Fruit fly (Drosophila melanogaster) whole organism, embryonic: ENCODE results near the gene Vm34Ca.

Experiments used
- B-H1 ChIP-seq: fragments of 200-800 bp; sonication (Bioruptor generic); IDR thresholded peaks from 3 replicates; pipeline ENCODE4 v1.3.6; 2022; ENCODE audit warnings: missing biosample characterization, missing genetic modification characterization
- Bgb ChIP-seq: fragments of 200-800 bp; sonication (Bioruptor generic); IDR thresholded peaks from 2 replicates; pipeline ENCODE4 v1.3.6; 2022; ENCODE audit warnings: missing biosample characterization, missing genetic modification characterization; ENCODE audit not compliant: partially characterized antibody
- CG10147 ChIP-seq: fragments of 200-800 bp; sonication (Bioruptor generic); optimal IDR thresholded peaks from 2 replicates; lab custom pipeline; 2019; ENCODE audit warnings: missing biosample characterization, mild to moderate bottlenecking, missing genetic modification characterization, moderate library complexity
- CG11695 ChIP-seq: fragments of 200-800 bp; sonication (Bioruptor generic); IDR thresholded peaks from 3 replicates; pipeline ENCODE4 v1.3.6; 2022; ENCODE audit warnings: missing biosample characterization, missing genetic modification characterization
- CG12299 ChIP-seq: fragments of 200-800 bp; sonication (Bioruptor generic); optimal IDR thresholded peaks from 2 replicates; lab custom pipeline; 2018; ENCODE audit warnings: missing biosample characterization, mild to moderate bottlenecking, missing genetic modification characterization
- CG1233 ChIP-seq: fragments of 200-800 bp; sonication (Bioruptor generic); optimal IDR thresholded peaks from 4 replicates; lab custom pipeline; 2018; ENCODE audit warnings: missing biosample characterization, mild to moderate bottlenecking, missing genetic modification characterization
- CG13296 ChIP-seq: fragments of 200-800 bp; sonication (Bioruptor generic); optimal IDR thresholded peaks from 3 replicates; lab custom pipeline; 2018; ENCODE audit warnings: missing biosample characterization, mild to moderate bottlenecking, missing genetic modification characterization
- CG14050 ChIP-seq: fragments of 200-800 bp; sonication (Bioruptor generic); IDR thresholded peaks from 3 replicates; pipeline ENCODE4 v1.3.6; 2022; ENCODE audit warnings: missing biosample characterization, missing genetic modification characterization
- CG15011 ChIP-seq: fragments of 200-800 bp; sonication (Bioruptor generic); optimal IDR thresholded peaks from 3 replicates; lab custom pipeline; 2018; ENCODE audit warnings: missing biosample characterization, mild to moderate bottlenecking, missing genetic modification characterization
- CG15269 ChIP-seq: fragments of 200-800 bp; sonication (Bioruptor generic); optimal IDR thresholded peaks from 2 replicates; lab custom pipeline; 2018; ENCODE audit warnings: missing biosample characterization, mild to moderate bottlenecking, missing genetic modification characterization, moderate library complexity
- CG15514 ChIP-seq: fragments of 200-800 bp; sonication (Bioruptor generic); optimal IDR thresholded peaks from 3 replicates; lab custom pipeline; 2017; ENCODE audit warnings: missing biosample characterization, missing genetic modification characterization, mild to moderate bottlenecking, moderate library complexity, missing genetic modification reagents
- CG17328 ChIP-seq: fragments of 200-800 bp; sonication (Bioruptor generic); IDR thresholded peaks from 2 replicates; pipeline ENCODE4 v1.3.6; 2022; ENCODE audit warnings: missing biosample characterization, missing genetic modification characterization
- CG17385 ChIP-seq: fragments of 200-800 bp; sonication (Bioruptor generic); optimal IDR thresholded peaks from 3 replicates; lab custom pipeline; 2018; ENCODE audit warnings: missing biosample characterization, mild to moderate bottlenecking, missing genetic modification characterization
- CG18476 ChIP-seq: fragments of 200-800 bp; sonication (Bioruptor generic); optimal IDR thresholded peaks from 2 replicates; lab custom pipeline; 2016; ENCODE audit warnings: missing biosample characterization, mild to moderate bottlenecking, missing genetic modification characterization
- CG18599 ChIP-seq: fragments of 200-800 bp; sonication (Bioruptor generic); optimal IDR thresholded peaks from 3 replicates; lab custom pipeline; 2017; ENCODE audit warnings: missing biosample characterization, missing genetic modification characterization, mild to moderate bottlenecking, moderate library complexity, missing genetic modification reagents
- CG31224 ChIP-seq: fragments of 200-800 bp; sonication (Bioruptor generic); IDR thresholded peaks from 2 replicates; pipeline ENCODE4 v1.3.6; 2022; ENCODE audit warnings: missing biosample characterization, missing genetic modification characterization
- CG34422 ChIP-seq: fragments of 200-800 bp; sonication (Bioruptor generic); IDR thresholded peaks from 3 replicates; pipeline ENCODE4 v1.3.6; 2022; ENCODE audit warnings: missing biosample characterization, missing genetic modification characterization
- CG4328 ChIP-seq: fragments of 200-800 bp; sonication (Bioruptor generic); optimal IDR thresholded peaks from 3 replicates; lab custom pipeline; 2017; ENCODE audit warnings: missing biosample characterization, missing genetic modification reagents, missing genetic modification characterization
- CG4854 ChIP-seq: fragments of 200-800 bp; sonication (Bioruptor generic); optimal IDR thresholded peaks from 2 replicates; lab custom pipeline; 2016; ENCODE audit warnings: missing biosample characterization, missing genetic modification characterization, inconsistent platforms
- CG6813 ChIP-seq: fragments of 200-800 bp; sonication (Bioruptor generic); optimal IDR thresholded peaks from 2 replicates; lab custom pipeline; 2017; ENCODE audit warnings: missing biosample characterization, missing genetic modification characterization, mild to moderate bottlenecking, moderate library complexity, missing genetic modification reagents
- CG8290 ChIP-seq, 3 experiments: fragments of 200-800 bp; sonication (Bioruptor generic); optimal IDR thresholded peaks; 2 replicates each; lab custom pipeline; 2016 to 2019; ENCODE audit warnings: missing biosample characterization in 3 of 3, missing genetic modification characterization in 3 of 3, mild to moderate bottlenecking in 2 of 3, moderate library complexity in 1 of 3
- CG8944 ChIP-seq: fragments of 200-800 bp; sonication (Bioruptor generic); optimal IDR thresholded peaks from 3 replicates; lab custom pipeline; 2016; ENCODE audit warnings: missing biosample characterization, missing genetic modification characterization
- Camta ChIP-seq: fragments of 200-800 bp; sonication (Bioruptor generic); optimal IDR thresholded peaks from 2 replicates; lab custom pipeline; 2016; ENCODE audit warnings: missing biosample characterization, missing genetic modification characterization
- D19B ChIP-seq: fragments of 200-800 bp; sonication (Bioruptor generic); optimal IDR thresholded peaks from 2 replicates; lab custom pipeline; 2017; ENCODE audit warnings: missing biosample characterization, mild to moderate bottlenecking, missing genetic modification characterization
- Ets65A ChIP-seq: fragments of 200-800 bp; sonication (Bioruptor generic); peaks from one replicate; lab custom pipeline; 2016; ENCODE audit warnings: missing biosample characterization, missing genetic modification characterization
- Fer2 ChIP-seq: fragments of 200-800 bp; sonication (Bioruptor generic); optimal IDR thresholded peaks from 2 replicates; lab custom pipeline; 2018; ENCODE audit warnings: missing biosample characterization, mild to moderate bottlenecking, missing genetic modification characterization, moderate library complexity
- HHEX ChIP-seq: fragments of 200-800 bp; sonication (Bioruptor generic); optimal IDR thresholded peaks from 3 replicates; lab custom pipeline; 2017; ENCODE audit warnings: missing biosample characterization, mild to moderate bottlenecking, missing genetic modification characterization, missing genetic modification reagents
- Hr51 ChIP-seq, 2 experiments: fragments of 200-800 bp; sonication (Bioruptor generic); optimal IDR thresholded peaks; 2 replicates in 1 of 2; 3 replicates in 1 of 2; lab custom pipeline; 2016 to 2018; ENCODE audit warnings: missing biosample characterization in 2 of 2, missing genetic modification characterization in 2 of 2, mild to moderate bottlenecking in 1 of 2, moderate library complexity in 1 of 2
- Max ChIP-seq: fragments of 200-800 bp; sonication (Bioruptor generic); optimal IDR thresholded peaks from 2 replicates; lab custom pipeline; 2016; ENCODE audit warnings: missing biosample characterization, mild to moderate bottlenecking, missing genetic modification characterization
- NC2β ChIP-seq: fragments of 200-800 bp; sonication (Bioruptor generic); optimal IDR thresholded peaks from 2 replicates; lab custom pipeline; 2016; ENCODE audit warnings: missing biosample characterization, missing genetic modification characterization
- Nf-YC ChIP-seq: fragments of 200-800 bp; optimal IDR thresholded peaks from 3 replicates; lab custom pipeline; 2019; ENCODE audit warnings: missing biosample characterization, mild to moderate bottlenecking, missing genetic modification characterization, moderate library complexity
- Rfx ChIP-seq: fragments of 200-800 bp; sonication (Bioruptor generic); IDR thresholded peaks from 2 replicates; pipeline ENCODE4 v1.3.6; 2022; ENCODE audit warnings: missing biosample characterization, missing genetic modification characterization
- Sox100B ChIP-seq: fragments of 200-800 bp; sonication (Bioruptor generic); optimal IDR thresholded peaks from 3 replicates; lab custom pipeline; 2018; ENCODE audit warnings: missing biosample characterization, mild to moderate bottlenecking, missing genetic modification characterization
- ash1 ChIP-seq: fragments of 200-800 bp; sonication (Bioruptor generic); optimal IDR thresholded peaks from 2 replicates; lab custom pipeline; 2018; ENCODE audit warnings: missing biosample characterization, mild to moderate bottlenecking, missing genetic modification characterization
- bcd ChIP-seq: fragments of 200-800 bp; sonication (Bioruptor generic); optimal IDR thresholded peaks from 2 replicates; lab custom pipeline; 2017; ENCODE audit warnings: missing biosample characterization, mild to moderate bottlenecking, missing genetic modification characterization
- bsh ChIP-seq, 2 experiments: fragments of 200-800 bp; sonication (Bioruptor generic); optimal IDR thresholded peaks; 2 replicates each; lab custom pipeline; 2017 to 2018; ENCODE audit warnings: mild to moderate bottlenecking in 2 of 2, missing biosample characterization in 2 of 2, missing genetic modification characterization in 2 of 2, moderate library complexity in 1 of 2
- cg ChIP-seq: fragments of 200-800 bp; sonication (Bioruptor generic); optimal IDR thresholded peaks from 3 replicates; lab custom pipeline; 2019; ENCODE audit warnings: missing biosample characterization, mild to moderate bottlenecking, missing genetic modification characterization, moderate library complexity
- ems ChIP-seq: fragments of 200-800 bp; sonication (Bioruptor generic); optimal IDR thresholded peaks from 3 replicates; lab custom pipeline; 2016; ENCODE audit warnings: missing biosample characterization, missing genetic modification characterization
- grau ChIP-seq: fragments of 200-800 bp; optimal IDR thresholded peaks from 3 replicates; lab custom pipeline; 2019; ENCODE audit warnings: missing biosample characterization, mild to moderate bottlenecking, missing genetic modification characterization, moderate library complexity
- lab ChIP-seq: fragments of 200-800 bp; sonication (Bioruptor generic); optimal IDR thresholded peaks from 3 replicates; lab custom pipeline; 2017; ENCODE audit warnings: missing biosample characterization, missing genetic modification characterization, mild to moderate bottlenecking, moderate library complexity, missing genetic modification reagents
- nerfin-2 ChIP-seq: fragments of 200-800 bp; sonication (Bioruptor generic); IDR thresholded peaks from 2 replicates; pipeline ENCODE4 v1.3.6; 2022; ENCODE audit warnings: missing biosample characterization, missing genetic modification characterization; ENCODE audit not compliant: partially characterized antibody
- nom ChIP-seq: fragments of 200-800 bp; sonication (Bioruptor generic); optimal IDR thresholded peaks from 2 replicates; lab custom pipeline; 2017; ENCODE audit warnings: missing biosample characterization, missing genetic modification characterization, mild to moderate bottlenecking, moderate library complexity, missing genetic modification reagents
- pb ChIP-seq: fragments of 200-800 bp; sonication (Bioruptor generic); optimal IDR thresholded peaks from 3 replicates; lab custom pipeline; 2016; ENCODE audit warnings: missing biosample characterization, missing genetic modification characterization
- phol ChIP-seq: fragments of 200-800 bp; sonication (Bioruptor generic); optimal IDR thresholded peaks from 3 replicates; lab custom pipeline; 2018; ENCODE audit warnings: missing biosample characterization, mild to moderate bottlenecking, missing genetic modification characterization, moderate library complexity
- sc ChIP-seq, 3 experiments: fragments of >200 bp in 2 of 3; fragments of 200-800 bp in 1 of 3; sonication (Bioruptor generic) in 1 of 3; optimal IDR thresholded peaks; 2 replicates in 2 of 3; 3 replicates in 1 of 3; lab custom pipeline; 2017; ENCODE audit warnings: mild to moderate bottlenecking in 1 of 3, missing biosample characterization in 1 of 3, missing genetic modification characterization in 1 of 3, missing genetic modification reagents in 1 of 3
- scrt ChIP-seq: fragments of 200-800 bp; sonication (Bioruptor generic); optimal IDR thresholded peaks from 2 replicates; lab custom pipeline; 2018; ENCODE audit warnings: missing biosample characterization, mild to moderate bottlenecking, missing genetic modification characterization, moderate library complexity
- tgo ChIP-seq: fragments of 200-800 bp; sonication (Bioruptor generic); IDR thresholded peaks from 3 replicates; pipeline ENCODE4 v1.3.6; 2022; ENCODE audit warnings: missing biosample characterization, missing genetic modification characterization

Gene Vm34Ca

dm6 chr2L:13398614-13399161, 12.7 kb downstream of the Vm34Ca start, which contains the start of the genes CG10859 and CG7110 (continued):
- TF ChIP-seq tgo = no peak
- peak; percentile 63 for TF ChIP-seq bcd (GFP tag; lab: Kevin White, UChicago)
- TF ChIP-seq sc (optimal IDR thresholded peaks at IDR 0.05; lab: Kevin White, UChicago) = no peak
- peak; percentile 7 for TF ChIP-seq sc (GFP tag; optimal IDR thresholded peaks at IDR 0.05; lab: Kevin White, UChicago)
- TF ChIP-seq Rfx (GFP tag; lab: Robert Waterston, UW) = peak; percentile 9; the same call in 1 of the 2 replicates
- TF ChIP-seq CG4328 (GFP tag; lab: Kevin White, UChicago) = peak; percentile 59
- TF ChIP-seq CG15514 (GFP tag; lab: Kevin White, UChicago) = peak; percentile 76
- TF ChIP-seq CG11695 (GFP tag; lab: Robert Waterston, UW) = no peak
- TF ChIP-seq NC2β (GFP tag; lab: Kevin White, UChicago) = peak; percentile 45
- TF ChIP-seq cg (GFP tag; lab: Kevin White, UChicago) = no peak
- peak; percentile 56 for TF ChIP-seq CG1233 (GFP tag; lab: Kevin White, UChicago)
- TF ChIP-seq CG8944 (GFP tag; lab: Kevin White, UChicago) = no peak
- TF ChIP-seq nerfin-2 (GFP tag; lab: Robert Waterston, UW) = no peak
- TF ChIP-seq Bgb = peak; percentile 29; the same call in 1 of the 2 replicates
- TF ChIP-seq Fer2 (tag; lab: Kevin White, UChicago) = peak; percentile 11
- TF ChIP-seq CG34422 (GFP tag; lab: Robert Waterston, UW) = peak; percentile 27; the same call in 1 of the 3 replicates
- TF ChIP-seq CG12299 (tag; lab: Kevin White, UChicago) = peak; percentile 45
- peak; percentile 14; the same call in 1 of the 3 replicates for TF ChIP-seq CG14050 (GFP tag; lab: Robert Waterston, UW)
- no peak for TF ChIP-seq CG31224 (GFP tag; lab: Robert Waterston, UW)
- peak; percentile 33 for TF ChIP-seq CG15269 (tag; lab: Kevin White, UChicago)
- TF ChIP-seq D19B (GFP tag; lab: Kevin White, UChicago) = no peak
- TF ChIP-seq Hr51 (GFP tag; optimal IDR thresholded peaks at IDR 0.05; lab: Kevin White, UChicago) = peak in 1 of 2 experiments; percentile 46
- TF ChIP-seq CG4854 (GFP tag; lab: Kevin White, UChicago) = peak; percentile 18
- peak; percentile 30 for TF ChIP-seq nom (GFP tag; lab: Kevin White, UChicago)
- no peak for TF ChIP-seq B-H1 (GFP tag; lab: Robert Waterston, UW)
- no peak for TF ChIP-seq ems (GFP tag; lab: Kevin White, UChicago)
- TF ChIP-seq HHEX = peak; percentile 32
- peak; percentile 70 for TF ChIP-seq Ets65A (GFP tag; lab: Kevin White, UChicago)
- peak in 1 of 2 experiments; percentile 25 for TF ChIP-seq bsh (GFP tag; optimal IDR thresholded peaks at IDR 0.05; lab: Kevin White, UChicago)
- TF ChIP-seq CG18599 (GFP tag; lab: Kevin White, UChicago) = peak; percentile 43
- TF ChIP-seq CG10147 (GFP tag; lab: Kevin White, UChicago) = peak; percentile 37
- TF ChIP-seq CG6813 (GFP tag; lab: Kevin White, UChicago) = peak; percentile 29
- peak; percentile 27 for TF ChIP-seq pb (GFP tag; lab: Kevin White, UChicago)
- peak; percentile 12 for TF ChIP-seq Nf-YC (tag; lab: Kevin White, UChicago)
- peak; percentile 71 for TF ChIP-seq CG13296 (GFP tag; lab: Kevin White, UChicago)
- TF ChIP-seq phol (tag; lab: Kevin White, UChicago) = peak; percentile 69
- TF ChIP-seq lab (GFP tag; lab: Kevin White, UChicago) = peak; percentile 81
- peak; percentile 42 for TF ChIP-seq CG17385
- peak; percentile 46 for TF ChIP-seq ash1
- peak; percentile 14; the same call in 1 of the 2 replicates for TF ChIP-seq CG17328 (GFP tag; lab: Robert Waterston, UW)
- peak; percentile 52 for TF ChIP-seq Sox100B (GFP tag; lab: Kevin White, UChicago)
- peak; percentile 88 for TF ChIP-seq scrt (GFP tag; lab: Kevin White, UChicago)
- TF ChIP-seq Camta (GFP tag; lab: Kevin White, UChicago) = no peak
- peak; percentile 2 for TF ChIP-seq CG15011 (GFP tag; lab: Kevin White, UChicago)
- TF ChIP-seq Max = peak; percentile 59
- TF ChIP-seq grau (tag; lab: Kevin White, UChicago) = peak; percentile 51
- TF ChIP-seq CG18476 (GFP tag; lab: Kevin White, UChicago) = no peak
- no peak for TF ChIP-seq CG8290 (GFP tag; optimal IDR thresholded peaks at IDR 0.05; lab: Kevin White, UChicago)
- peak in 1 of 2 experiments; percentile 76 for TF ChIP-seq CG8290 (tag; optimal IDR thresholded peaks at IDR 0.05; lab: Kevin White, UChicago)
